Fruit fly (Drosophila melanogaster): Measurements from ENCODE around the gene Nepl14.

Gene Nepl14

dm6 chr3R:22726031-22726770 lies 37.3 kb downstream of the Nepl14 start, which contains the start of gene RNF220:
RNF220 (minus strand) TSS chr3R:22726414.
- no peak for TF ChIP-seq CG8478 (optimal IDR thresholded peaks at IDR 0.05)

dm6 chr3R:22724149-22724973 lies 39.1 kb downstream of the Nepl14 start, which contains the start of gene Irp-1A:
Irp-1A (minus strand) TSS chr3R:22724587.
- TF ChIP-seq CG8478 (optimal IDR thresholded peaks at IDR 0.05) (no peak), pan (optimal IDR thresholded peaks at IDR 0.05) (no peak), Dll (optimal IDR thresholded peaks at IDR 0.05) (no peak), psq (optimal IDR thresholded peaks at IDR 0.05) (no peak), usp (GFP tag; optimal IDR thresholded peaks at IDR 0.05) (no peak)

dm6 chr3R:22720808-22721306 lies 42.7 kb downstream of the Nepl14 start, which contains the start of gene wge:
wge (minus strand) TSS chr3R:22721150.
- TF ChIP-seq EcR (GFP tag; optimal IDR thresholded peaks at IDR 0.05) (no peak), Dll (optimal IDR thresholded peaks at IDR 0.05) (no peak), CG8478 (optimal IDR thresholded peaks at IDR 0.05) (no peak), usp (GFP tag; optimal IDR thresholded peaks at IDR 0.05) (no peak), pan (optimal IDR thresholded peaks at IDR 0.05) (no peak), psq (optimal IDR thresholded peaks at IDR 0.05) (no peak)

dm6 chr3R:22719607-22719949 lies 43.9 kb downstream of the Nepl14 start:
- TF ChIP-seq usp (GFP tag; optimal IDR thresholded peaks at IDR 0.05), result no peak
- TF ChIP-seq Dll (optimal IDR thresholded peaks at IDR 0.05), result no peak
- TF ChIP-seq pan (optimal IDR thresholded peaks at IDR 0.05), result no peak
- TF ChIP-seq psq (optimal IDR thresholded peaks at IDR 0.05), result no peak
- no peak for TF ChIP-seq EcR (GFP tag; optimal IDR thresholded peaks at IDR 0.05)
- no peak for TF ChIP-seq CG8478 (optimal IDR thresholded peaks at IDR 0.05)

dm6 chr3R:22718937-22719606 lies 44.4 kb downstream of the Nepl14 start:
- TF ChIP-seq pan (optimal IDR thresholded peaks at IDR 0.05) (no peak), usp (GFP tag; optimal IDR thresholded peaks at IDR 0.05) (no peak), EcR (GFP tag; optimal IDR thresholded peaks at IDR 0.05) (no peak), Dll (optimal IDR thresholded peaks at IDR 0.05) (no peak), psq (optimal IDR thresholded peaks at IDR 0.05) (no peak), CG8478 (optimal IDR thresholded peaks at IDR 0.05) (no peak)

dm6 chr3R:22718401-22718800 lies 45.1 kb downstream of the Nepl14 start:
- no peak for TF ChIP-seq Dll (optimal IDR thresholded peaks at IDR 0.05)
- no peak for TF ChIP-seq usp (GFP tag; optimal IDR thresholded peaks at IDR 0.05)
- no peak for TF ChIP-seq CG8478 (optimal IDR thresholded peaks at IDR 0.05)
- no peak for TF ChIP-seq pan (optimal IDR thresholded peaks at IDR 0.05)
- no peak for TF ChIP-seq psq (optimal IDR thresholded peaks at IDR 0.05)
- TF ChIP-seq EcR (GFP tag; optimal IDR thresholded peaks at IDR 0.05), result no peak

- TF ChIP-seq EcR (GFP tag; optimal IDR thresholded peaks at IDR 0.05), result no peak
- no peak for TF ChIP-seq Dll (optimal IDR thresholded peaks at IDR 0.05)
- TF ChIP-seq pan (optimal IDR thresholded peaks at IDR 0.05), result no peak
Observed at dm6 chr3R:22717863-22718262, 45.6 kb downstream of the Nepl14 start.
